Worm (Caenorhabditis elegans): Measurements from ENCODE around the gene dnj-18.

DNA sequence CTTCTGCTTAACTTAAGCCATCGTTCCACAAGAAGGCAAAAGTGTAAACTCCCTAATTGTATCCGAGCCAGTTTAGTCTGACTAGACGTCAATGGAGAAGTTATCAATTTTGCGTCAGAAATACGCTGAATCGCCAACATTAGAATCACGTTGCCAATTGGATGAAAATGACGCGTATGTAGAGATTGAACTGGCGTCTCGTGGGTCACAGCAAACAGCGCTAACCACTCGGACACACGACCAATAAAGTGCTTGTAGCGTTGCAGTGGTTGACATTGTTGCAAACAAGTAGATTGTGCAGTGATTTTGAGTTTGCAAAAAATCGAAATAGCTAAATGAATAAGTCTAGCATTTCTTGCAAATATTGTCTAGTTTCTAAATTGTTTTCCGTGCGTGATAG, 8.3 kb upstream of the dnj-18 start:
- peak; percentile 18 for TF ChIP-seq nhr-77 (tag; optimal IDR thresholded peaks at IDR 0.05)
- TF ChIP-seq skn-1 (tag; optimal IDR thresholded peaks at IDR 0.05), result no peak
- no peak for TF ChIP-seq nhr-10 (tag; optimal IDR thresholded peaks at IDR 0.05)
- no peak for TF ChIP-seq ZK546.5 (tag; optimal IDR thresholded peaks at IDR 0.05)
- TF ChIP-seq egl-27 (tag; optimal IDR thresholded peaks at IDR 0.05), result no peak
- TF ChIP-seq ces-1 (GFP tag; optimal IDR thresholded peaks at IDR 0.05), result no peak
